Worm (Caenorhabditis elegans): ENCODE data around the gene fbxc-40.

The fbxc-40 gene

ce11 chrII:1028602-1029001 lies 42.8 kb downstream of the fbxc-40 start, which contains the start of gene math-34:
Gene math-34 (plus strand): TSS chrII:1028972.
- TF ChIP-seq unc-39 (tag; optimal IDR thresholded peaks at IDR 0.05) (no peak), fos-1 (tag; optimal IDR thresholded peaks at IDR 0.05) (peak; percentile 23)

Measured in whole organism, L2 larva.